Worm (Caenorhabditis elegans) whole organism, L4 larva: ENCODE results near the gene sra-31.

Experiments
- D1046.2 ChIP-seq: fragments of 200-800 bp; sonication (Bioruptor generic); IDR thresholded peaks from 2 replicates; pipeline ENCODE4 v1.3.6; 2022; ENCODE audit warnings: missing genetic modification characterization, missing compliant biosample characterization
- Y75B8A.6 ChIP-seq: fragments of 200-800 bp; sonication (Bioruptor generic); IDR thresholded peaks from 2 replicates; pipeline ENCODE4 v1.3.6; 2022; ENCODE audit warnings: missing genetic modification reagents, missing genetic modification characterization, missing compliant biosample characterization
- ZK546.5 ChIP-seq, 2 experiments: sonication (generic microtip); optimal IDR thresholded peaks; 2 replicates each; lab custom pipeline; 2017; ENCODE audit warnings: missing biosample characterization in 2 of 2, missing genetic modification characterization in 2 of 2
- ama-1 ChIP-seq: fragments of 150-350 bp; optimal IDR thresholded peaks from 2 replicates; lab custom pipeline; 2014; ENCODE audit warnings: inconsistent platforms, mixed read lengths
- daf-19 ChIP-seq: fragments of 200-800 bp; sonication (Bioruptor generic); conservative IDR thresholded peaks from 2 replicates; pipeline ENCODE4 v1.3.6; 2022; ENCODE audit warnings: missing genetic modification characterization, missing compliant biosample characterization
- fkh-10 ChIP-seq: fragments of 150-350 bp; optimal IDR thresholded peaks from 2 replicates; lab custom pipeline; 2014; ENCODE audit warnings: missing biosample characterization, missing genetic modification reagents, missing genetic modification characterization

DNA sequence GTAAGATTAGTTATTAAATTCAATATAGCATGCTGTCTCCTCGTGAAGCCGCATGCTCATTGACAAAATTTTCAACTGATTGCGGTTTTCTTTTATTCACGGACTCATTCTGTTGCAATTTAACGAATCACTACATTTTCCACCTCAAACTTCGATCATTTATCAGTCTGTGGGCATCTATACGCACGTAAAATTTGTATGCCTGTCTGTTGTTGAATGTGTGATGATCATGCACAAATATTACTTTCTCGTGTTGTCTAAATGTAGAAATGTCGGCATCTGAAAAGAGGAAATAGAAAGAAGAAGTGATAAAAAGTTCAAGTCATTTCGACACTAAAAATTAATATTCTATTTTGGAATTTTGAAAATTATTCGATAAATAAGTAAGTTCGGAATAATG lies 34.3 kb upstream of the sra-31 start:
- no peak for TF ChIP-seq Y75B8A.6
- TF ChIP-seq ama-1 (lab: Kevin White, UChicago) = no peak
- TF ChIP-seq fkh-10 (GFP tag; lab: Kevin White, UChicago) = no peak
- TF ChIP-seq D1046.2 (GFP tag; lab: Robert Waterston, UW) = no peak
- TF ChIP-seq daf-19 (GFP tag; lab: Robert Waterston, UW) = no peak
- no peak for TF ChIP-seq ZK546.5 (tag; optimal IDR thresholded peaks at IDR 0.05; lab: Kevin White, UChicago)
